Worm (Caenorhabditis elegans) whole organism, mixed stage, embryonic: ENCODE measurements around the gene ZK622.5.

ENCODE experiments used
- M03D4.4 ChIP-seq: sonication (generic microtip); optimal IDR thresholded peaks from 2 replicates; lab custom pipeline; 2017; ENCODE audit warnings: mild to moderate bottlenecking, missing genetic modification characterization, missing compliant biosample characterization
- hlh-1 ChIP-seq: fragments of 150-350 bp; optimal IDR thresholded peaks from 2 replicates; lab custom pipeline; 2014; ENCODE audit warnings: missing biosample characterization, missing genetic modification reagents, missing genetic modification characterization
- mep-1 ChIP-seq: fragments of 150-350 bp; optimal IDR thresholded peaks from 2 replicates; lab custom pipeline; 2017; ENCODE audit warnings: missing biosample characterization, missing genetic modification reagents, missing genetic modification characterization, inconsistent platforms
- nhr-28 ChIP-seq: fragments of 150-350 bp; optimal IDR thresholded peaks from 2 replicates; lab custom pipeline; 2014; ENCODE audit warnings: missing biosample characterization, missing genetic modification characterization
- pha-4 ChIP-seq: fragments of 150-350 bp; optimal IDR thresholded peaks from 2 replicates; lab custom pipeline; 2018; ENCODE audit warnings: missing biosample characterization, missing genetic modification reagents, missing genetic modification characterization
- unc-39 ChIP-seq: fragments of 150-350 bp; optimal IDR thresholded peaks from 2 replicates; lab custom pipeline; 2014; ENCODE audit warnings: missing biosample characterization, missing genetic modification characterization
- unc-62 ChIP-seq: fragments of 150-350 bp; optimal IDR thresholded peaks from 2 replicates; lab custom pipeline; 2014; ENCODE audit warnings: missing biosample characterization, missing genetic modification reagents, missing genetic modification characterization

- TF ChIP-seq unc-39 (tag; lab: Kevin White, UChicago) (no peak), nhr-28 (tag; lab: Kevin White, UChicago) (no peak), pha-4 (tag; lab: Kevin White, UChicago) (no peak), mep-1 (tag; lab: Kevin White, UChicago) (no peak), unc-62 (GFP tag; lab: Kevin White, UChicago) (no peak), M03D4.4 (tag; lab: Kevin White, UChicago) (no peak), hlh-1 (tag; lab: Kevin White, UChicago) (no peak)
Measured at ce11 chrII:5333729-5334255, 44.5 kb downstream of the ZK622.5 start.
